Worm (Caenorhabditis elegans) whole organism, mixed stage, embryonic: ENCODE measurements around the gene glt-6.

ENCODE experiments used
- bed-3 ChIP-seq: fragments of 200-800 bp; sonication (Bioruptor generic); optimal IDR thresholded peaks from 3 replicates; lab custom pipeline; 2018; ENCODE audit warnings: mild to moderate bottlenecking, missing genetic modification characterization, moderate library complexity, missing compliant biosample characterization
- elt-3 ChIP-seq: fragments of 150-350 bp; optimal IDR thresholded peaks from 2 replicates; lab custom pipeline; 2014; ENCODE audit warnings: missing biosample characterization, missing genetic modification characterization
- snpc-4 ChIP-seq: fragments of 150-350 bp; optimal IDR thresholded peaks from 2 replicates; lab custom pipeline; 2014; ENCODE audit warnings: missing biosample characterization, missing genetic modification characterization

glt-6 gene

DNA sequence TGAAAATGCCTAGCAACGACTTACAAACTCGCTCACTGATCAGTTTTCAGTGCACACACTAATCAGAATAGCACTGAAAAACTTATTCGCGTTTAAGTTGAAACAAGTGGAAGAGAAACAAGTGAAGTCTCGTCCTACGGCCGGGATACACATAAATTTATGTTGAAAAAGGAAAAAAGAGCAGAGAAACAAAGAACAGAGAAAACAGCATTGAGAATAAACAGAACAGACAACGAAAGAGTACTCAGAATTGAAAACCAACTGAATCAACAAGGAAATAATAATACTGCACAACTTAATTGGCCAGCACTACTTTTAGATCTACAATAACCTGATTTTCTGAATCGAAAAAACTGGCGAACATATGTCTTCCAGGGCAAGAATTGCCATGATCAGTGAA is 50.9 kb downstream of the glt-6 start, which contains the start of gene F49E8.6:
TSS of gene F49E8.6 (minus strand) at position 317 of the 400 bp plus-strand sequence.
- TF ChIP-seq bed-3 (GFP tag; lab: Kevin White, UChicago) (no peak), elt-3 (tag; lab: Kevin White, UChicago) (no peak), snpc-4 (tag; lab: Kevin White, UChicago) (no peak)
